Fruit fly (Drosophila melanogaster): ENCODE data around the gene Alg11.

DNA sequence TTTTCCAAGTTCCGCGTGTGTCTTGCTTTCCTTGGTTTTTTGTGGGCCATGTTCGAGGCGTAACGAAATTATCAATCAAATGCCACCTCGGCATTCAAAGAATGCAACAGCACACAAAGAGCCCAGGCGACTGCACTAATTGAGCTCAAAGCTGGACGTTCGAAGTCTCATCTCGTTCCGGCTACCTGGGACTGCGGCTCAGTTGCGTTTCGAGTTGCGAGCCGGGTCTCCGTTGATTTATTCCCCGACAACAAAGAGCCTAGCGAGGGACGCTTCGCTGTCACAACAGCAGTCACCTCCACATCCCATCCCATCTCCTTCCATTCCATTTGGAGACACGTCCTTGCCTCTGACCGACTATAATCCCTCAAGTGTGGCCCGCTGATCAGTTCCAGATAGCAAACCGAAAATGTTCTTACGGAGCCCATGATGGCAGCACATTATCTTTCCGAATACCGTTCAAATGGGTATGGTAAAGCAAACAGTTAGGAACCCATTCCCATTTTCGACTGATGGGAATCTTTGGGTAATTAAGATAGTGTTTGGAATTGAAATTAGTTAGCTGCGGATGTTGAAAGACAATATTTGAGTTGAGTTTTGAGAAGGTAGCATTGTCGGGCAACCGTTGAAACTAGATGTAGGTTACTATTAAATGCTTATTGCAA lies 17.4 kb downstream of the Alg11 start:
- no peak for TF ChIP-seq CG10669 (GFP tag; optimal IDR thresholded peaks at IDR 0.05)
- TF ChIP-seq OdsH (GFP tag; optimal IDR thresholded peaks at IDR 0.05): no peak
- TF ChIP-seq Blimp-1 (GFP tag; optimal IDR thresholded peaks at IDR 0.05): no peak
